Fruit fly (Drosophila melanogaster) whole organism, prepupa: ENCODE measurements around the gene ERp44.
A peak's percentile ranks its signal among the peaks of the same experiment; 100 is the strongest.

ENCODE experiments used
- Blimp-1 ChIP-seq: fragments of 200-800 bp; sonication (Bioruptor generic); optimal IDR thresholded peaks from 3 replicates; lab custom pipeline; 2017; ENCODE audit warnings: missing biosample characterization, missing genetic modification characterization, mild to moderate bottlenecking, moderate library complexity, missing genetic modification reagents
- CG10669 ChIP-seq: fragments of 200-800 bp; sonication (Bioruptor generic); optimal IDR thresholded peaks from 3 replicates; lab custom pipeline; 2018; ENCODE audit warnings: missing biosample characterization, mild to moderate bottlenecking, missing genetic modification characterization, moderate library complexity
- CG11294 ChIP-seq: fragments of 200-800 bp; sonication (Bioruptor generic); IDR thresholded peaks from 2 replicates; pipeline ENCODE4 v1.3.6; 2022; ENCODE audit warnings: missing biosample characterization, missing genetic modification characterization
- CG11762 ChIP-seq: fragments of 200-800 bp; sonication (Bioruptor generic); optimal IDR thresholded peaks from 3 replicates; lab custom pipeline; 2016; ENCODE audit warnings: missing biosample characterization, missing genetic modification characterization; ENCODE audit not compliant: insufficient read depth
- CG11902 ChIP-seq: fragments of 200-800 bp; sonication (Bioruptor generic); optimal IDR thresholded peaks from 3 replicates; lab custom pipeline; 2016; ENCODE audit warnings: missing biosample characterization, missing genetic modification characterization
- CG15336 ChIP-seq: fragments of 200-800 bp; sonication (Bioruptor generic); IDR thresholded peaks from 2 replicates; pipeline ENCODE4 v1.3.6; 2022; ENCODE audit warnings: missing biosample characterization, missing genetic modification characterization
- CG1621 ChIP-seq: fragments of 200-800 bp; sonication (Bioruptor generic); optimal IDR thresholded peaks from 3 replicates; lab custom pipeline; 2018; ENCODE audit warnings: missing biosample characterization, mild to moderate bottlenecking, missing genetic modification characterization
- CG31627 ChIP-seq: fragments of 200-800 bp; sonication (Bioruptor generic); optimal IDR thresholded peaks from 3 replicates; lab custom pipeline; 2016; ENCODE audit warnings: missing biosample characterization, missing genetic modification characterization
- CG34406 ChIP-seq: fragments of 200-800 bp; sonication (Bioruptor generic); optimal IDR thresholded peaks from 3 replicates; lab custom pipeline; 2016; ENCODE audit warnings: missing biosample characterization, missing genetic modification characterization
- CG4318 ChIP-seq: fragments of 200-800 bp; sonication (Bioruptor generic); optimal IDR thresholded peaks from 3 replicates; lab custom pipeline; 2017; ENCODE audit warnings: missing biosample characterization, mild to moderate bottlenecking, missing genetic modification characterization
- CG6276 ChIP-seq: fragments of 200-800 bp; sonication (Bioruptor generic); optimal IDR thresholded peaks from 2 replicates; lab custom pipeline; 2017; ENCODE audit warnings: missing biosample characterization, mild to moderate bottlenecking, missing genetic modification characterization
- CG6792 ChIP-seq: fragments of 200-800 bp; sonication (Bioruptor generic); optimal IDR thresholded peaks from 3 replicates; lab custom pipeline; 2016; ENCODE audit warnings: missing biosample characterization, missing genetic modification characterization
- CG6808 ChIP-seq: fragments of 200-800 bp; sonication (Bioruptor generic); optimal IDR thresholded peaks from 3 replicates; lab custom pipeline; 2017; ENCODE audit warnings: missing biosample characterization, missing genetic modification characterization, mild to moderate bottlenecking, moderate library complexity, missing genetic modification reagents
- CG6854 ChIP-seq: fragments of 200-800 bp; sonication (Bioruptor generic); optimal IDR thresholded peaks from 2 replicates; lab custom pipeline; 2017; ENCODE audit warnings: missing biosample characterization, mild to moderate bottlenecking, missing genetic modification characterization
- CG7368 ChIP-seq: fragments of 200-800 bp; sonication (Bioruptor generic); optimal IDR thresholded peaks from 3 replicates; lab custom pipeline; 2016; ENCODE audit warnings: missing biosample characterization, missing genetic modification characterization
- CG8119 ChIP-seq: fragments of 200-800 bp; sonication (Bioruptor generic); IDR thresholded peaks from 3 replicates; pipeline ENCODE4 v1.3.6; 2022; ENCODE audit warnings: missing biosample characterization, missing genetic modification characterization
- CG8319 ChIP-seq: fragments of 200-800 bp; sonication (Bioruptor generic); optimal IDR thresholded peaks from 3 replicates; lab custom pipeline; 2016; ENCODE audit warnings: missing biosample characterization, missing genetic modification characterization
- CG8632 ChIP-seq: fragments of 200-800 bp; sonication (Bioruptor generic); optimal IDR thresholded peaks from 3 replicates; lab custom pipeline; 2016; ENCODE audit warnings: missing biosample characterization, missing genetic modification characterization
- Eip75B ChIP-seq: fragments of 200-800 bp; sonication (Bioruptor generic); optimal IDR thresholded peaks from 3 replicates; lab custom pipeline; 2016; ENCODE audit warnings: missing biosample characterization, missing genetic modification characterization
- Eip78C ChIP-seq: fragments of 200-800 bp; sonication (Bioruptor generic); peaks from one replicate; lab custom pipeline; 2016; ENCODE audit warnings: missing biosample characterization, missing genetic modification characterization
- Eip93F ChIP-seq: fragments of 200-800 bp; sonication (Bioruptor generic); optimal IDR thresholded peaks from 2 replicates; lab custom pipeline; 2016; ENCODE audit warnings: missing biosample characterization, mild to moderate bottlenecking, missing genetic modification characterization
- Ets21C ChIP-seq: fragments of 200-800 bp; sonication (Bioruptor generic); optimal IDR thresholded peaks from 3 replicates; lab custom pipeline; 2016; ENCODE audit warnings: missing biosample characterization, missing genetic modification characterization
- Ets96B ChIP-seq: fragments of 200-800 bp; optimal IDR thresholded peaks from 2 replicates; lab custom pipeline; 2019; ENCODE audit warnings: missing biosample characterization, mild to moderate bottlenecking, missing genetic modification characterization, moderate library complexity
- Gug ChIP-seq: fragments of 200-800 bp; sonication (Bioruptor generic); IDR thresholded peaks from 2 replicates; pipeline ENCODE4 v1.3.6; 2022; ENCODE audit warnings: missing biosample characterization, missing genetic modification characterization
- Hr38 ChIP-seq: sonication (Bioruptor generic); optimal IDR thresholded peaks from 2 replicates; lab custom pipeline; 2016; ENCODE audit warnings: missing biosample characterization, missing genetic modification characterization
- Hr39 ChIP-seq: fragments of 200-800 bp; sonication (Bioruptor generic); optimal IDR thresholded peaks from 2 replicates; lab custom pipeline; 2016; ENCODE audit warnings: missing biosample characterization, missing genetic modification characterization
- Lpt ChIP-seq: fragments of 200-800 bp; sonication (Bioruptor generic); optimal IDR thresholded peaks from 3 replicates; lab custom pipeline; 2016; ENCODE audit warnings: missing biosample characterization, missing genetic modification characterization
- Met ChIP-seq: fragments of 200-800 bp; sonication (Bioruptor generic); optimal IDR thresholded peaks from 3 replicates; lab custom pipeline; 2016; ENCODE audit warnings: missing biosample characterization, missing genetic modification characterization
- OdsH ChIP-seq: fragments of 200-800 bp; sonication (Bioruptor generic); optimal IDR thresholded peaks from 3 replicates; lab custom pipeline; 2016; ENCODE audit warnings: missing biosample characterization, missing genetic modification characterization
- Sox102F ChIP-seq: fragments of 200-800 bp; sonication (Bioruptor generic); optimal IDR thresholded peaks from 2 replicates; lab custom pipeline; 2016; ENCODE audit warnings: missing biosample characterization, mild to moderate bottlenecking, missing genetic modification characterization
- Sox15 ChIP-seq: fragments of 200-800 bp; sonication (Bioruptor generic); optimal IDR thresholded peaks from 3 replicates; lab custom pipeline; 2016; ENCODE audit warnings: missing biosample characterization, missing genetic modification characterization
- acj6 ChIP-seq: fragments of 200-800 bp; sonication (Bioruptor generic); optimal IDR thresholded peaks from 3 replicates; lab custom pipeline; 2016; ENCODE audit warnings: missing biosample characterization, missing genetic modification characterization
- cyc ChIP-seq: fragments of 200-800 bp; sonication (Bioruptor generic); optimal IDR thresholded peaks from 3 replicates; lab custom pipeline; 2016; ENCODE audit warnings: missing biosample characterization, missing genetic modification characterization
- dac ChIP-seq: fragments of 200-800 bp; sonication (Bioruptor generic); optimal IDR thresholded peaks from 2 replicates; lab custom pipeline; 2017; ENCODE audit warnings: missing biosample characterization, mild to moderate bottlenecking, missing genetic modification characterization
- dsx ChIP-seq: fragments of 200-800 bp; optimal IDR thresholded peaks from 3 replicates; lab custom pipeline; 2019; ENCODE audit warnings: missing biosample characterization, mild to moderate bottlenecking, missing genetic modification characterization, moderate library complexity; ENCODE audit not compliant: poor library complexity, severe bottlenecking
- esn ChIP-seq: fragments of 200-800 bp; sonication (Bioruptor generic); optimal IDR thresholded peaks from 2 replicates; lab custom pipeline; 2016; ENCODE audit warnings: missing biosample characterization, mild to moderate bottlenecking, missing genetic modification characterization, moderate library complexity
- fd59A ChIP-seq: fragments of 200-800 bp; sonication (Bioruptor generic); optimal IDR thresholded peaks from 2 replicates; lab custom pipeline; 2017; ENCODE audit warnings: missing biosample characterization, mild to moderate bottlenecking, missing genetic modification characterization, missing genetic modification reagents
- fd85E ChIP-seq: fragments of 200-800 bp; sonication (Bioruptor generic); optimal IDR thresholded peaks from 3 replicates; lab custom pipeline; 2016; ENCODE audit warnings: missing biosample characterization, missing genetic modification characterization
- fkh ChIP-seq: fragments of 200-800 bp; sonication (Bioruptor generic); optimal IDR thresholded peaks from 3 replicates; lab custom pipeline; 2017; ENCODE audit warnings: missing biosample characterization, mild to moderate bottlenecking, missing genetic modification characterization, moderate library complexity
- lz ChIP-seq: fragments of 200-800 bp; sonication (Bioruptor generic); optimal IDR thresholded peaks from 3 replicates; lab custom pipeline; 2016; ENCODE audit warnings: missing biosample characterization, missing genetic modification characterization
- net ChIP-seq: fragments of 200-800 bp; sonication (Bioruptor generic); optimal IDR thresholded peaks from 3 replicates; lab custom pipeline; 2016; ENCODE audit warnings: missing biosample characterization, missing genetic modification characterization
- pdm3 ChIP-seq: fragments of 200-800 bp; sonication (Bioruptor generic); optimal IDR thresholded peaks from 3 replicates; lab custom pipeline; 2016; ENCODE audit warnings: missing biosample characterization, missing genetic modification characterization
- spab ChIP-seq: fragments of 200-800 bp; sonication (Bioruptor generic); optimal IDR thresholded peaks from 2 replicates; lab custom pipeline; 2017; ENCODE audit warnings: missing biosample characterization, mild to moderate bottlenecking, missing genetic modification characterization, missing genetic modification reagents
- svp ChIP-seq: fragments of 200-800 bp; sonication (Bioruptor generic); peaks from one replicate; lab custom pipeline; 2016; ENCODE audit warnings: missing biosample characterization, missing genetic modification characterization
- topi ChIP-seq: fragments of 200-800 bp; sonication (Bioruptor generic); optimal IDR thresholded peaks from 3 replicates; lab custom pipeline; 2016; ENCODE audit warnings: missing biosample characterization, missing genetic modification characterization
- vri ChIP-seq: fragments of 200-800 bp; sonication (Bioruptor generic); optimal IDR thresholded peaks from 3 replicates; lab custom pipeline; 2016; ENCODE audit warnings: missing biosample characterization, mild to moderate bottlenecking, missing genetic modification characterization

ERp44 gene

DNA sequence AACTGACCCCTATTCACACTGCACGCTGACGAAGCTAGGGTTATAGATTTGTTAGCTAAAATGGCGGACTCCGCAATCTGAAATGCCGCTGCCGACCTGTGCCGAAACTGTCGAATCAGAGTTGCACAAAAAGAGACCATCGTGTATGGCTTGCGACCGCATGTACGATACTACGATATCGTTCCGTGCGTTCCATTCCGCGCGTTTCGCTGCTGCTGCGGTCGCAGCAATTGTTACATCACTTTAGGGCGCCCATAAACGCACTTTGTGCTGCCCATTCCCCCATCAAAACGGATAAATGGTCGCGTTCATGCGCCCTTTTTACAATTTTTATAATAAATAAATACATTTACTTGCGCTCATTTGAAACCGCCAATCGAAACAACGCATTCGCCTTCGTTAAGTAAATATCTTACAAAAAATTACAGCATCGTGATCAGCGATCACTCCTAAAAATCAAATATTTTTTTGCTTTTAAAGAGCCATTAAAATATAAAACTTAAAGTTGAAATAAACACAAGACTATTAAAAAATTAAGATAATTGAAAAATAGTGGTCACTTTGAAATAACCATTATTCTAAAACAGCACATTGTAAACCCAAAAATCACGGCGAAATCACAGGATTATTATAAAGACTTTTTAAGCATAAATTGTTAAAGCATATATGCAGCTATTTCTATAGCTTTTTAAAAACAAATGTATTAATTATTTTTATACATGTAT, 22.8 kb upstream of the ERp44 start, which contains the start of gene Cyp1 (continued):
- TF ChIP-seq CG34406 (GFP tag; lab: Kevin White, UChicago), result no peak
- TF ChIP-seq CG1621 (tag; lab: Kevin White, UChicago), result peak; percentile 52
- TF ChIP-seq OdsH (GFP tag; lab: Kevin White, UChicago), result no peak
- no peak for TF ChIP-seq CG7368 (GFP tag; lab: Kevin White, UChicago)
- TF ChIP-seq Lpt (GFP tag; lab: Kevin White, UChicago), result peak; percentile 2
- TF ChIP-seq Eip75B (GFP tag; lab: Kevin White, UChicago), result no peak
- TF ChIP-seq fkh (GFP tag; lab: Kevin White, UChicago), result no peak
- TF ChIP-seq Hr39, result no peak
- TF ChIP-seq CG6808 (GFP tag; lab: Kevin White, UChicago), result peak; percentile 33
- no peak for TF ChIP-seq Gug (GFP tag; lab: Robert Waterston, UW)
- TF ChIP-seq lz, result peak; percentile 43
- TF ChIP-seq acj6 (GFP tag; lab: Kevin White, UChicago), result no peak
- peak; percentile 12 for TF ChIP-seq CG6854
- no peak for TF ChIP-seq fd85E (GFP tag; lab: Kevin White, UChicago)
- TF ChIP-seq CG15336 (GFP tag; lab: Robert Waterston, UW), result peak; percentile 16
- no peak for TF ChIP-seq Blimp-1 (GFP tag; lab: Kevin White, UChicago)
- no peak for TF ChIP-seq CG8632 (GFP tag; lab: Kevin White, UChicago)
- TF ChIP-seq cyc (GFP tag; lab: Kevin White, UChicago), result peak; percentile 11
- peak; percentile 32 for TF ChIP-seq topi (GFP tag; lab: Kevin White, UChicago)
- TF ChIP-seq Hr38 (GFP tag; lab: Kevin White, UChicago), result no peak
- TF ChIP-seq dac, result no peak
- TF ChIP-seq CG6276, result no peak
- no peak for TF ChIP-seq Met (GFP tag; lab: Kevin White, UChicago)
- TF ChIP-seq dsx (GFP tag; lab: Kevin White, UChicago), result no peak
- TF ChIP-seq CG11294 (GFP tag; lab: Robert Waterston, UW), result peak; percentile 22; the same call in 1 of the 2 replicates
- TF ChIP-seq Sox102F (GFP tag; lab: Kevin White, UChicago), result no peak
- peak; percentile 13 for TF ChIP-seq CG11902 (GFP tag; lab: Kevin White, UChicago)
- peak; percentile 88 for TF ChIP-seq vri
- TF ChIP-seq CG10669, result no peak
- no peak for TF ChIP-seq Eip93F (GFP tag; lab: Kevin White, UChicago)
- TF ChIP-seq CG8319, result no peak
- no peak for TF ChIP-seq fd59A (GFP tag; lab: Kevin White, UChicago)
- TF ChIP-seq net (GFP tag; lab: Kevin White, UChicago), result no peak
- TF ChIP-seq svp, result no peak
- TF ChIP-seq Ets21C (GFP tag; lab: Kevin White, UChicago), result no peak
- TF ChIP-seq CG6792 (GFP tag; lab: Kevin White, UChicago), result no peak
- no peak for TF ChIP-seq CG4318 (GFP tag; lab: Kevin White, UChicago)
- no peak for TF ChIP-seq CG8119 (GFP tag; lab: Robert Waterston, UW)
- no peak for TF ChIP-seq Ets96B
- no peak for TF ChIP-seq spab

DNA sequence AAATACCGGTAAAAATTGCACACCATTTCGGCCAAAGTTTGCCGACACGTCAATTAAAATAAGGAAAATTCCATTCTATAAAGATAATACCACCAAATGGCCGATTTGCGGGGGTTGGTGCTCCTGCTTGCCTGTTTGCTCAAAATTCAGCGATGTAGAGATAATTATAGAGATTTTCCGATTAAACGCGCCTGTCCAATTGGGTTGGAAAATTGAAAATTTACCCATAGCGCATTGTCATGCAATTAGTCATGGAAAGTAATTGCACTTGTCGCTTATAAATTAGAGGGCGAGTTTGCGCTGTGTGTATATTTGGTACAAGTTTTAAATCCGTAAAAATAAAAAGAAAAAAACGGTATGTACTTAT, 22.0 kb upstream of the ERp44 start:
- no peak for TF ChIP-seq fkh (GFP tag; lab: Kevin White, UChicago)
- TF ChIP-seq vri, result no peak
- no peak for TF ChIP-seq CG8319
- TF ChIP-seq CG11762 (GFP tag; lab: Kevin White, UChicago), result no peak
- no peak for TF ChIP-seq Eip75B (GFP tag; lab: Kevin White, UChicago)
- TF ChIP-seq CG6792 (GFP tag; lab: Kevin White, UChicago), result no peak
- TF ChIP-seq pdm3 (GFP tag; lab: Kevin White, UChicago), result no peak
- no peak for TF ChIP-seq lz
- no peak for TF ChIP-seq cyc (GFP tag; lab: Kevin White, UChicago)
- TF ChIP-seq esn (GFP tag; lab: Kevin White, UChicago), result no peak
- no peak for TF ChIP-seq CG31627 (GFP tag; lab: Kevin White, UChicago)
- TF ChIP-seq Lpt (GFP tag; lab: Kevin White, UChicago), result no peak
- no peak for TF ChIP-seq Sox15
- TF ChIP-seq CG6854, result no peak
- no peak for TF ChIP-seq Eip78C (GFP tag; lab: Kevin White, UChicago)
- TF ChIP-seq topi (GFP tag; lab: Kevin White, UChicago), result no peak
- TF ChIP-seq, all 60 proteins: peak for 0
